Worm (Caenorhabditis elegans) whole organism, L3 larva: ENCODE measurements around the gene pqn-27.

Source experiments
- R02D3.7 ChIP-seq: fragments of 150-350 bp; optimal IDR thresholded peaks from 2 replicates; lab custom pipeline; 2014; ENCODE audit warnings: missing biosample characterization, missing genetic modification characterization
- ZK546.5 ChIP-seq: sonication (generic microtip); optimal IDR thresholded peaks from 2 replicates; lab custom pipeline; 2017; ENCODE audit warnings: missing biosample characterization, missing genetic modification characterization
- aly-2 ChIP-seq: fragments of 150-350 bp; optimal IDR thresholded peaks from 2 replicates; lab custom pipeline; 2014; ENCODE audit warnings: missing biosample characterization, missing genetic modification characterization
- ceh-16 ChIP-seq: sonication (generic microtip); optimal IDR thresholded peaks from 2 replicates; lab custom pipeline; 2017; ENCODE audit warnings: missing biosample characterization, missing genetic modification characterization
- ceh-82 ChIP-seq: fragments of 150-350 bp; optimal IDR thresholded peaks from 2 replicates; lab custom pipeline; 2014; ENCODE audit warnings: missing biosample characterization, missing genetic modification characterization
- ceh-9 ChIP-seq: sonication (generic microtip); optimal IDR thresholded peaks from 2 replicates; lab custom pipeline; 2018; ENCODE audit warnings: missing biosample characterization, missing genetic modification characterization
- daf-12 ChIP-seq: fragments of 150-350 bp; optimal IDR thresholded peaks from 2 replicates; lab custom pipeline; 2014; ENCODE audit warnings: missing biosample characterization, missing genetic modification reagents, missing genetic modification characterization
- egl-27 ChIP-seq: sonication (generic microtip); optimal IDR thresholded peaks from 4 replicates; lab custom pipeline; 2017; ENCODE audit warnings: missing biosample characterization, missing genetic modification reagents, missing genetic modification characterization
- egl-5 ChIP-seq: fragments of 150-350 bp; optimal IDR thresholded peaks from 2 replicates; lab custom pipeline; 2017; ENCODE audit warnings: missing biosample characterization, missing genetic modification reagents, missing genetic modification characterization, inconsistent platforms
- elt-2 ChIP-seq: sonication (generic microtip); optimal IDR thresholded peaks from 2 replicates; lab custom pipeline; 2016; ENCODE audit warnings: missing genetic modification reagents, mild to moderate bottlenecking, missing genetic modification characterization, missing compliant biosample characterization
- elt-3 ChIP-seq, 3 experiments: fragments of 150-350 bp in 1 of 3; sonication (generic microtip) in 2 of 3; optimal IDR thresholded peaks; 2 replicates in 2 of 3; 4 replicates in 1 of 3; lab custom pipeline; 2014 to 2017; ENCODE audit warnings: missing biosample characterization in 3 of 3, missing genetic modification characterization in 3 of 3
- eor-1 ChIP-seq, 2 experiments: fragments of 150-350 bp; optimal IDR thresholded peaks; 2 replicates each; lab custom pipeline; 2014 to 2018; ENCODE audit warnings: missing biosample characterization in 2 of 2, missing genetic modification characterization in 2 of 2
- fkh-10 ChIP-seq: sonication (generic microtip); optimal IDR thresholded peaks from 2 replicates; lab custom pipeline; 2017; ENCODE audit warnings: missing biosample characterization, missing genetic modification reagents, missing genetic modification characterization
- fkh-2 ChIP-seq: fragments of 150-350 bp; optimal IDR thresholded peaks from 2 replicates; lab custom pipeline; 2014; ENCODE audit warnings: missing biosample characterization, missing genetic modification reagents, missing genetic modification characterization
- fos-1 ChIP-seq: fragments of 150-350 bp; optimal IDR thresholded peaks from 2 replicates; lab custom pipeline; 2014; ENCODE audit warnings: missing biosample characterization, missing genetic modification characterization
- hmg-11 ChIP-seq: sonication (generic microtip); optimal IDR thresholded peaks from 2 replicates; lab custom pipeline; 2016; ENCODE audit warnings: missing genetic modification characterization, missing compliant biosample characterization
- jun-1 ChIP-seq: fragments of 150-350 bp; optimal IDR thresholded peaks from 2 replicates; lab custom pipeline; 2014; ENCODE audit warnings: missing biosample characterization, missing genetic modification reagents, missing genetic modification characterization
- lin-15B ChIP-seq: fragments of 150-350 bp; optimal IDR thresholded peaks from 2 replicates; lab custom pipeline; 2014; ENCODE audit warnings: missing biosample characterization, missing genetic modification characterization
- lin-39 ChIP-seq: fragments of 150-350 bp; optimal IDR thresholded peaks from 2 replicates; lab custom pipeline; 2018; ENCODE audit warnings: missing biosample characterization, missing genetic modification reagents, missing genetic modification characterization
- lsy-12 ChIP-seq: sonication (generic microtip); optimal IDR thresholded peaks from 2 replicates; lab custom pipeline; 2016; ENCODE audit warnings: mild to moderate bottlenecking, missing genetic modification characterization, missing compliant biosample characterization
- mdl-1 ChIP-seq: fragments of 150-350 bp; optimal IDR thresholded peaks from 2 replicates; lab custom pipeline; 2014; ENCODE audit warnings: missing biosample characterization, missing genetic modification characterization
- nfya-1 ChIP-seq: sonication (generic microtip); optimal IDR thresholded peaks from 2 replicates; lab custom pipeline; 2017; ENCODE audit warnings: missing genetic modification characterization, mild to moderate bottlenecking, missing compliant biosample characterization, antibody characterized with exemption, moderate library complexity; ENCODE audit not compliant: insufficient read depth
- nhr-11 ChIP-seq: fragments of 150-350 bp; optimal IDR thresholded peaks from 2 replicates; lab custom pipeline; 2014; ENCODE audit warnings: missing biosample characterization, missing genetic modification characterization
- nhr-23 ChIP-seq: fragments of 150-350 bp; optimal IDR thresholded peaks from 2 replicates; lab custom pipeline; 2014; ENCODE audit warnings: missing biosample characterization, missing genetic modification reagents, missing genetic modification characterization
- nhr-237 ChIP-seq: fragments of 150-350 bp; optimal IDR thresholded peaks from 2 replicates; lab custom pipeline; 2014; ENCODE audit warnings: missing biosample characterization, missing genetic modification characterization
- nhr-25 ChIP-seq: sonication (generic microtip); optimal IDR thresholded peaks from 2 replicates; lab custom pipeline; 2017; ENCODE audit warnings: missing biosample characterization, missing genetic modification characterization
- nhr-28 ChIP-seq: fragments of 150-350 bp; optimal IDR thresholded peaks from 2 replicates; lab custom pipeline; 2014; ENCODE audit warnings: missing biosample characterization, missing genetic modification characterization
- nhr-67 ChIP-seq: fragments of 150-350 bp; optimal IDR thresholded peaks from 2 replicates; lab custom pipeline; 2014; ENCODE audit warnings: missing biosample characterization, missing genetic modification characterization
- nhr-76 ChIP-seq: fragments of 150-350 bp; sonication (generic microtip); optimal IDR thresholded peaks from 5 replicates; lab custom pipeline; 2014; ENCODE audit warnings: missing biosample characterization, missing genetic modification characterization
- pha-4 ChIP-seq: fragments of 150-350 bp; optimal IDR thresholded peaks from 2 replicates; lab custom pipeline; 2014; ENCODE audit warnings: missing biosample characterization, missing genetic modification reagents, missing genetic modification characterization
- sea-2 ChIP-seq: fragments of 150-350 bp; sonication (generic microtip); optimal IDR thresholded peaks from 4 replicates; lab custom pipeline; 2014; ENCODE audit warnings: missing biosample characterization, missing genetic modification reagents, missing genetic modification characterization
- skn-1 ChIP-seq: fragments of 150-350 bp; optimal IDR thresholded peaks from 2 replicates; lab custom pipeline; 2014; ENCODE audit warnings: missing biosample characterization, missing genetic modification characterization
- snpc-4 ChIP-seq: fragments of 150-350 bp; optimal IDR thresholded peaks from 2 replicates; lab custom pipeline; 2014; ENCODE audit warnings: missing biosample characterization, missing genetic modification characterization
- tbx-2 ChIP-seq: sonication (generic microtip); optimal IDR thresholded peaks from 2 replicates; lab custom pipeline; 2016; ENCODE audit warnings: mild to moderate bottlenecking, missing genetic modification characterization, missing compliant biosample characterization
- unc-39 ChIP-seq: sonication (generic microtip); optimal IDR thresholded peaks from 4 replicates; lab custom pipeline; 2017; ENCODE audit warnings: missing biosample characterization, missing genetic modification characterization
- unc-62 ChIP-seq: fragments of 150-350 bp; sonication (generic microtip); optimal IDR thresholded peaks from 4 replicates; lab custom pipeline; 2014; ENCODE audit warnings: missing biosample characterization, missing genetic modification reagents, missing genetic modification characterization
- zag-1 ChIP-seq: fragments of 150-350 bp; optimal IDR thresholded peaks from 2 replicates; lab custom pipeline; 2014; ENCODE audit warnings: missing biosample characterization, missing genetic modification characterization
- ztf-11 ChIP-seq: fragments of 150-350 bp; optimal IDR thresholded peaks from 2 replicates; lab custom pipeline; 2014; ENCODE audit warnings: missing biosample characterization, missing genetic modification characterization

pqn-27 gene

DNA sequence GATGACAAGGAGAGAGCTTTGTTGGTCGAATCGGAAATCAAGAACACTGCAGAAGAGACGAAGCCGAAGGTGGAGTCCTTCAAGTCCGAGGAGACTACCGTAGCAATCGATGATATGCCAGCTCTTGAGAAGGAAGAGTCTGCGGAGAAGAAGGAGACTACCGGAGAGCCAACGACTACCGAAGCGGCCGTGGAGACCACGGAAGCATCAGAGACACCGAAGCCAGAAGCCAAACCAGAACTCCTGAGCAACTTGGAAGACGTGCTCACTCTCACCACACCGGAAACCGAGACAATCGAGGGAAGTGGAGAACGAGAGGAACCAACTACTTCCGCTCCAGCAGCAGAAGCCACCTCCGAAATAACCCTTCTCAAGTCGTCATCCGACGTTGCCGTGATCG, 23.7 kb upstream of the pqn-27 start:
- TF ChIP-seq nhr-237 (tag; lab: Kevin White, UChicago) (no peak), lsy-12 (no peak)

DNA sequence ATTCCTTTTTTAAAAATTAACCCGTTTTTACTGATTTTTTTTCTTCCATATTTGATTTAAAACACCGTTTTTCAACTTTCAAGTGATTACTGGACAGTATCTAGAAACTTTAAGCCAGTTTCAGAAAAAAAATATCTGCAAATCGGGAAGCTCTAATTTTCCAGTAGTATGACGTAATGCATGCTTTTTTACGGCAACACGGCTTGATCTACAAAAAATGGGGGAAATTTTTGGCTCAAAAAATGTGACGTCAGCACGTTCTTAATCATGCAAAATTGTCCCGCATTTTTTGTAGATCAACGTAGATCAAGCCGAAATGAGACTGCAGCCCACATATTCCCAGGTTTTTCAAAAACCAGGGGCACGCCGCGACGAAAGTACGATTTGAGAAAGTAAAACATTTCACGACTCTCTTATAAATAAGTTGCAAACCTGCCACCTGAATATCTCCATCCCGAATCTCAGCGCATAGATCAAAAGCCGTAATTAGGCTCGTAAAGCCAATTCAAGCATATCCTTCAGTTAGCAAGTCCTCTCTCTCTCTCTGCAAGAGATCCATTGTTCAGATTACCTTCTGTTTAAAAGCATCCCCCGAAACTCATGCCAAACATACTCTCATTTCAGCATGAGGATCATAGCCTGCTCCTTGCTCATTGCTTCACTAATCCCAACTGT, 21.5 kb upstream of the pqn-27 start, which contains the start of gene E01G4.6:
Gene E01G4.6, plus strand, starts transcription at position 625 of the 675 bp plus-strand sequence.
- TF ChIP-seq nhr-11, result no peak
- TF ChIP-seq jun-1, result no peak
- TF ChIP-seq fkh-2 (tag; lab: Kevin White, UChicago), result no peak
- no peak for TF ChIP-seq hmg-11 (tag; lab: Kevin White, UChicago)
- TF ChIP-seq tbx-2 (tag; lab: Kevin White, UChicago), result no peak
- TF ChIP-seq aly-2 (tag; lab: Kevin White, UChicago), result no peak
- TF ChIP-seq elt-2, result no peak
- TF ChIP-seq lsy-12, result no peak
- no peak for TF ChIP-seq nhr-67
- no peak for TF ChIP-seq unc-39 (tag; lab: Kevin White, UChicago)
- TF ChIP-seq R02D3.7, result no peak
- TF ChIP-seq ceh-82, result no peak
- no peak for TF ChIP-seq fkh-10 (GFP tag; lab: Kevin White, UChicago)
- no peak for TF ChIP-seq sea-2 (GFP tag; lab: Kevin White, UChicago)
- no peak for TF ChIP-seq daf-12 (tag; lab: Kevin White, UChicago)
- TF ChIP-seq nhr-23 (tag; lab: Kevin White, UChicago), result no peak
- no peak for TF ChIP-seq nhr-25
- no peak for TF ChIP-seq zag-1 (tag; lab: Kevin White, UChicago)
- no peak for TF ChIP-seq elt-3 (tag; optimal IDR thresholded peaks at IDR 0.05; lab: Kevin White, UChicago)
- TF ChIP-seq mdl-1 (tag; lab: Kevin White, UChicago), result no peak

DNA sequence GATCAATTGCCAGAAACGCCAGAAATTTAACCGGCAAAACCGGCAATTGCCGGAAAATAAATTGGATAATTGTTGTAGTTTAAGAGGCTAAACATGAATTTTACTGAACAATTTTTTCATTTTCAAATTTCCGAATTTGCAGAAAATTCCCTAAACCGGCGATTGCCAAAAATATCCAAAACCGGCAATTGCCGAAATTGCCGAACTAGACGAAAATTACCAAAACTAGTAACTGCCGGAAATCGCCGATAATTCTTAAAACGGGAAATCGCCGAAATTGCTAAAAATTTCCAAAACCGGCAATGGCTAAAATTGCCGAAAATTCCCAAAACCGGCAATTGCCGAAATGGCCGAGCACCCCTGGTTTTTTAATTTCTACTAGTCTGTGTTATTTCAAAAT, 19.0 kb upstream of the pqn-27 start:
- TF ChIP-seq nhr-28 (tag; lab: Kevin White, UChicago) (no peak), aly-2 (tag; lab: Kevin White, UChicago) (no peak), nfya-1 (tag; lab: Kevin White, UChicago) (no peak), ceh-9 (no peak), eor-1 (tag; optimal IDR thresholded peaks at IDR 0.05; lab: Kevin White, UChicago) (no peak), lin-39 (tag; lab: Kevin White, UChicago) (no peak), ZK546.5 (tag; lab: Kevin White, UChicago) (no peak), elt-2 (no peak), snpc-4 (tag; lab: Kevin White, UChicago) (no peak), nhr-25 (no peak), egl-27 (tag; lab: Kevin White, UChicago) (no peak)

DNA sequence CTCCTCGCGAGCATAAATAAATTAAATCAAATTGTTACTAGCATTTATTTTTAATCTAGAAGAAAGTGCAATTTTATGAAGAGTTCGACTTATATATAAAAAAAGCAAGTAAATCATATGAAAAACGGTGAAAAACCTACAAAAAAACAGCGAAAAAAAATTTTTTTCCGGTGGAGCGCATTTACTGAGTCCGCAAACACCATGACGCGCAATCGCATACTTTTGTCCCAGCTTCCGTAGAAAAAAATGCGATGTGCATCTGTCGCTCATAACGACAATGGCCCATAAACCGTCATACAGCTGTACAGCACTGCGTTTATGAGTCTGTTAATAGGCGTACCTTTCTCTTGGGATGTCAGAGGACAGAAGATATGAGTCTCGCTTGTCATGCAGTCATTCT, 16.8 kb upstream of the pqn-27 start:
- peak; percentile 82 for TF ChIP-seq lin-15B (tag; lab: Kevin White, UChicago)
- TF ChIP-seq egl-27 (tag; lab: Kevin White, UChicago), result no peak
- TF ChIP-seq lin-39 (tag; lab: Kevin White, UChicago), result peak; percentile 12
- no peak for TF ChIP-seq tbx-2 (tag; lab: Kevin White, UChicago)
- peak; percentile 67 for TF ChIP-seq snpc-4 (tag; lab: Kevin White, UChicago)
- TF ChIP-seq hmg-11 (tag; lab: Kevin White, UChicago), result peak; percentile 65
- peak; percentile 59 for TF ChIP-seq nfya-1 (tag; lab: Kevin White, UChicago)
- peak; percentile 23 for TF ChIP-seq elt-2
- no peak for TF ChIP-seq nhr-28 (tag; lab: Kevin White, UChicago)
- TF ChIP-seq nhr-23 (tag; lab: Kevin White, UChicago), result peak; percentile 36
- TF ChIP-seq ceh-16, result no peak

ce11 chrII:13472101-13472500, 11.7 kb upstream of the pqn-27 start, which contains the start of gene E01G4.5:
Gene E01G4.5 (plus strand): TSS chrII:13472401.
- TF ChIP-seq lin-39 (tag; lab: Kevin White, UChicago), result no peak
- no peak for TF ChIP-seq nhr-25
- no peak for TF ChIP-seq nhr-28 (tag; lab: Kevin White, UChicago)
- TF ChIP-seq ztf-11 (tag; lab: Kevin White, UChicago), result no peak
- TF ChIP-seq nfya-1 (tag; lab: Kevin White, UChicago), result no peak
- TF ChIP-seq ZK546.5 (tag; lab: Kevin White, UChicago), result no peak
- TF ChIP-seq unc-62 (GFP tag; lab: Kevin White, UChicago), result no peak
- TF ChIP-seq fkh-10 (GFP tag; lab: Kevin White, UChicago), result no peak
- TF ChIP-seq fos-1 (tag; lab: Kevin White, UChicago), result no peak
- no peak for TF ChIP-seq skn-1
- no peak for TF ChIP-seq zag-1 (tag; lab: Kevin White, UChicago)
- TF ChIP-seq eor-1 (tag; optimal IDR thresholded peaks at IDR 0.05; lab: Kevin White, UChicago), result no peak
- no peak for TF ChIP-seq egl-5 (tag; lab: Kevin White, UChicago)
- TF ChIP-seq tbx-2 (tag; lab: Kevin White, UChicago), result no peak
- no peak for TF ChIP-seq nhr-76
- no peak for TF ChIP-seq R02D3.7
- TF ChIP-seq nhr-23 (tag; lab: Kevin White, UChicago), result no peak
- no peak for TF ChIP-seq hmg-11 (tag; lab: Kevin White, UChicago)
- TF ChIP-seq pha-4, result no peak
